Fruit fly (Drosophila melanogaster) whole organism, embryonic: ENCODE data around the gene CG10959.

Experiments used
- Abd-B ChIP-seq: fragments of 200-800 bp; sonication (Bioruptor generic); optimal IDR thresholded peaks from 2 replicates; lab custom pipeline; 2018; ENCODE audit warnings: missing biosample characterization, mild to moderate bottlenecking, missing genetic modification characterization, moderate library complexity
- Blimp-1 ChIP-seq: fragments of 200-800 bp; sonication (Bioruptor generic); optimal IDR thresholded peaks from 3 replicates; lab custom pipeline; 2018; ENCODE audit warnings: missing biosample characterization, missing genetic modification characterization, mild to moderate bottlenecking, moderate library complexity, missing genetic modification reagents
- Bteb2 ChIP-seq: fragments of 200-800 bp; sonication (Bioruptor generic); optimal IDR thresholded peaks from 2 replicates; lab custom pipeline; 2016; ENCODE audit warnings: missing biosample characterization, missing genetic modification characterization
- CG10959 ChIP-seq: fragments of 200-800 bp; sonication (Bioruptor generic); IDR thresholded peaks from 2 replicates; pipeline ENCODE4 v1.3.6; 2022; ENCODE audit warnings: missing biosample characterization, missing genetic modification characterization
- CG11456 ChIP-seq: fragments of 200-800 bp; sonication (Bioruptor generic); IDR thresholded peaks from 3 replicates; pipeline ENCODE4 v1.3.6; 2022; ENCODE audit warnings: missing biosample characterization, missing genetic modification characterization
- CG11695 ChIP-seq: fragments of 200-800 bp; sonication (Bioruptor generic); IDR thresholded peaks from 3 replicates; pipeline ENCODE4 v1.3.6; 2022; ENCODE audit warnings: missing biosample characterization, missing genetic modification characterization
- CG12769 ChIP-seq: fragments of 200-800 bp; sonication (Bioruptor generic); optimal IDR thresholded peaks from 2 replicates; lab custom pipeline; 2019; ENCODE audit warnings: missing biosample characterization, mild to moderate bottlenecking, missing genetic modification characterization, moderate library complexity
- CG15011 ChIP-seq: fragments of 200-800 bp; sonication (Bioruptor generic); optimal IDR thresholded peaks from 3 replicates; lab custom pipeline; 2018; ENCODE audit warnings: missing biosample characterization, mild to moderate bottlenecking, missing genetic modification characterization
- CG15073 ChIP-seq: fragments of 200-800 bp; sonication (Bioruptor generic); optimal IDR thresholded peaks from 2 replicates; lab custom pipeline; 2016; ENCODE audit warnings: missing biosample characterization, missing genetic modification characterization
- CG15479 ChIP-seq: fragments of 200-800 bp; sonication (Bioruptor generic); optimal IDR thresholded peaks from 3 replicates; lab custom pipeline; 2019; ENCODE audit warnings: missing biosample characterization, mild to moderate bottlenecking, missing genetic modification characterization, moderate library complexity
- CG16815 ChIP-seq: fragments of 200-800 bp; sonication (Bioruptor generic); optimal IDR thresholded peaks from 3 replicates; lab custom pipeline; 2017; ENCODE audit warnings: missing biosample characterization, mild to moderate bottlenecking, missing genetic modification characterization
- CG17186 ChIP-seq: fragments of 200-800 bp; sonication (Bioruptor generic); optimal IDR thresholded peaks from 3 replicates; lab custom pipeline; 2017; ENCODE audit warnings: missing biosample characterization, missing genetic modification reagents, missing genetic modification characterization
- CG17328 ChIP-seq: fragments of 200-800 bp; sonication (Bioruptor generic); IDR thresholded peaks from 2 replicates; pipeline ENCODE4 v1.3.6; 2022; ENCODE audit warnings: missing biosample characterization, missing genetic modification characterization
- CG17359 ChIP-seq: fragments of 200-800 bp; sonication (Bioruptor generic); optimal IDR thresholded peaks from 3 replicates; lab custom pipeline; 2018; ENCODE audit warnings: missing biosample characterization, mild to moderate bottlenecking, missing genetic modification characterization, moderate library complexity
- CG18262 ChIP-seq: fragments of 200-800 bp; optimal IDR thresholded peaks from 3 replicates; lab custom pipeline; 2019; ENCODE audit warnings: missing biosample characterization, mild to moderate bottlenecking, missing genetic modification characterization, moderate library complexity
- CG2889 ChIP-seq: fragments of 200-800 bp; sonication (Bioruptor generic); IDR thresholded peaks from 3 replicates; pipeline ENCODE4 v1.3.6; 2022; ENCODE audit warnings: missing biosample characterization, missing genetic modification characterization
- CG33557 ChIP-seq: fragments of 200-800 bp; sonication (Bioruptor generic); optimal IDR thresholded peaks from 2 replicates; lab custom pipeline; 2019; ENCODE audit warnings: missing biosample characterization, mild to moderate bottlenecking, missing genetic modification characterization, moderate library complexity
- CG4424 ChIP-seq: fragments of 200-800 bp; sonication (Bioruptor generic); optimal IDR thresholded peaks from 3 replicates; lab custom pipeline; 2016; ENCODE audit warnings: missing biosample characterization, missing genetic modification characterization
- CG4707 ChIP-seq: fragments of 200-800 bp; sonication (Bioruptor generic); optimal IDR thresholded peaks from 2 replicates; lab custom pipeline; 2018; ENCODE audit warnings: missing biosample characterization, mild to moderate bottlenecking, missing genetic modification characterization, moderate library complexity
- CG6175 ChIP-seq: fragments of 200-800 bp; sonication (Bioruptor generic); IDR thresholded peaks from 3 replicates; pipeline ENCODE4 v1.3.6; 2022; ENCODE audit warnings: missing biosample characterization, missing genetic modification characterization
- CG6689 ChIP-seq: fragments of 200-800 bp; sonication (Bioruptor generic); IDR thresholded peaks from 2 replicates; pipeline ENCODE4 v1.3.6; 2022; ENCODE audit warnings: missing biosample characterization, missing genetic modification characterization
- CG8359 ChIP-seq: fragments of 200-800 bp; sonication (Bioruptor generic); optimal IDR thresholded peaks from 2 replicates; lab custom pipeline; 2017; ENCODE audit warnings: missing biosample characterization, mild to moderate bottlenecking, missing genetic modification characterization, borderline replicate concordance
- CkIIα-i1 ChIP-seq: fragments of 200-800 bp; sonication (Bioruptor generic); IDR thresholded peaks from 2 replicates; pipeline ENCODE4 v1.3.6; 2022; ENCODE audit warnings: missing biosample characterization, missing genetic modification characterization
- CrebB ChIP-seq: fragments of 200-800 bp; sonication (Bioruptor generic); optimal IDR thresholded peaks from 3 replicates; lab custom pipeline; 2018; ENCODE audit warnings: missing biosample characterization, mild to moderate bottlenecking, missing genetic modification characterization
- Doc2 ChIP-seq: fragments of 200-800 bp; sonication (Bioruptor generic); IDR thresholded peaks from 2 replicates; pipeline ENCODE4 v1.3.6; 2022; ENCODE audit warnings: missing biosample characterization, missing genetic modification characterization
- Dp ChIP-seq: fragments of 200-800 bp; sonication (Bioruptor generic); optimal IDR thresholded peaks from 2 replicates; lab custom pipeline; 2018; ENCODE audit warnings: missing biosample characterization, mild to moderate bottlenecking, missing genetic modification characterization, moderate library complexity
- Hmr ChIP-seq: fragments of 200-800 bp; sonication (Bioruptor generic); optimal IDR thresholded peaks from 3 replicates; lab custom pipeline; 2017; ENCODE audit warnings: mild to moderate bottlenecking, missing biosample characterization, missing genetic modification reagents, missing genetic modification characterization
- Hr78 ChIP-seq, 2 experiments: fragments of 200-800 bp in 1 of 2; fragments of >200 bp in 1 of 2; sonication (Bioruptor generic) in 1 of 2; optimal IDR thresholded peaks; 2 replicates each; lab custom pipeline; 2017 to 2019; ENCODE audit warnings: missing biosample characterization in 2 of 2, missing genetic modification characterization in 2 of 2, mild to moderate bottlenecking in 1 of 2, moderate library complexity in 1 of 2
- Mad ChIP-seq: fragments of 200-800 bp; sonication (Bioruptor generic); optimal IDR thresholded peaks from 2 replicates; lab custom pipeline; 2016; ENCODE audit warnings: missing biosample characterization, missing genetic modification characterization
- Stat92E ChIP-seq, 3 experiments: fragments of >200 bp in 2 of 3; fragments of 200-800 bp in 1 of 3; sonication (Bioruptor generic) in 1 of 3; optimal IDR thresholded peaks; 2 replicates each; lab custom pipeline; 2017 to 2019; ENCODE audit warnings: missing biosample characterization in 3 of 3, missing genetic modification characterization in 3 of 3, mild to moderate bottlenecking in 1 of 3, moderate library complexity in 1 of 3
- Trl ChIP-seq, 3 experiments: fragments of >200 bp in 2 of 3; fragments of 200-800 bp in 1 of 3; sonication (Bioruptor generic) in 1 of 3; optimal IDR thresholded peaks; 2 replicates in 1 of 3; 3 replicates in 2 of 3; lab custom pipeline; 2016 to 2017; ENCODE audit warnings: missing biosample characterization in 1 of 3, missing genetic modification characterization in 1 of 3
- bowl ChIP-seq: fragments of 200-800 bp; sonication (Bioruptor generic); IDR thresholded peaks from 2 replicates; pipeline ENCODE4 v1.3.6; 2022; ENCODE audit warnings: missing biosample characterization, missing genetic modification characterization
- caup ChIP-seq: fragments of 200-800 bp; sonication (Bioruptor generic); optimal IDR thresholded peaks from 3 replicates; lab custom pipeline; 2017; ENCODE audit warnings: missing biosample characterization, mild to moderate bottlenecking, missing genetic modification characterization, moderate library complexity; ENCODE audit not compliant: severe bottlenecking
- ci ChIP-seq: fragments of 200-800 bp; sonication (Bioruptor generic); IDR thresholded peaks from 3 replicates; pipeline ENCODE4 v1.3.6; 2022; ENCODE audit warnings: missing biosample characterization, missing genetic modification characterization
- crc ChIP-seq: fragments of 200-800 bp; sonication (Bioruptor generic); optimal IDR thresholded peaks from 2 replicates; lab custom pipeline; 2016; ENCODE audit warnings: missing biosample characterization, missing genetic modification characterization
- cwo ChIP-seq: fragments of 200-800 bp; sonication (Bioruptor generic); optimal IDR thresholded peaks from 3 replicates; lab custom pipeline; 2017; ENCODE audit warnings: missing biosample characterization, missing genetic modification characterization, mild to moderate bottlenecking, moderate library complexity, missing genetic modification reagents
- da ChIP-seq: fragments of 200-800 bp; sonication (Bioruptor generic); optimal IDR thresholded peaks from 2 replicates; lab custom pipeline; 2016; ENCODE audit warnings: missing biosample characterization, missing genetic modification characterization
- eve ChIP-seq, 2 experiments: fragments of >200 bp; optimal IDR thresholded peaks; 2 replicates each; lab custom pipeline; 2017; ENCODE audit warnings: missing biosample characterization in 2 of 2, missing genetic modification characterization in 2 of 2
- exex ChIP-seq: fragments of 200-800 bp; sonication (Bioruptor generic); optimal IDR thresholded peaks from 4 replicates; lab custom pipeline; 2018; ENCODE audit warnings: missing biosample characterization, mild to moderate bottlenecking, missing genetic modification characterization, moderate library complexity
- eyg ChIP-seq: fragments of 200-800 bp; sonication (Bioruptor generic); optimal IDR thresholded peaks from 3 replicates; lab custom pipeline; 2016; ENCODE audit warnings: missing biosample characterization, missing genetic modification characterization
- fd3F ChIP-seq: fragments of 200-800 bp; sonication (Bioruptor generic); optimal IDR thresholded peaks from 2 replicates; lab custom pipeline; 2018; ENCODE audit warnings: missing biosample characterization, mild to moderate bottlenecking, missing genetic modification characterization, moderate library complexity
- her ChIP-seq: fragments of 200-800 bp; sonication (Bioruptor generic); optimal IDR thresholded peaks from 2 replicates; lab custom pipeline; 2016; ENCODE audit warnings: missing biosample characterization, missing genetic modification characterization
- org-1 ChIP-seq: fragments of 200-800 bp; sonication (Bioruptor generic); optimal IDR thresholded peaks from 2 replicates; lab custom pipeline; 2017; ENCODE audit warnings: missing biosample characterization, missing genetic modification characterization
- pnt ChIP-seq: fragments of 200-800 bp; sonication (Bioruptor generic); optimal IDR thresholded peaks from 3 replicates; lab custom pipeline; 2016; ENCODE audit warnings: missing biosample characterization, missing genetic modification characterization
- repo ChIP-seq: fragments of 200-800 bp; sonication (Bioruptor generic); optimal IDR thresholded peaks from 2 replicates; lab custom pipeline; 2016; ENCODE audit warnings: missing biosample characterization, missing genetic modification characterization
- sens-2 ChIP-seq: fragments of 200-800 bp; sonication (Bioruptor generic); IDR thresholded peaks from 2 replicates; pipeline ENCODE4 v1.3.6; 2022; ENCODE audit warnings: missing biosample characterization, missing genetic modification characterization
- stc ChIP-seq: fragments of 200-800 bp; sonication (Bioruptor generic); IDR thresholded peaks from 2 replicates; pipeline ENCODE4 v1.3.6; 2022; ENCODE audit warnings: missing biosample characterization, missing genetic modification characterization
- stwl ChIP-seq: fragments of 200-800 bp; sonication (Bioruptor generic); optimal IDR thresholded peaks from 3 replicates; lab custom pipeline; 2018; ENCODE audit warnings: missing biosample characterization, mild to moderate bottlenecking, missing genetic modification characterization, moderate library complexity
- usp ChIP-seq: fragments of >200 bp; optimal IDR thresholded peaks from 2 replicates; lab custom pipeline; 2017; ENCODE audit warnings: missing biosample characterization, missing genetic modification characterization
- zfh2 ChIP-seq: fragments of 200-800 bp; sonication (Bioruptor generic); optimal IDR thresholded peaks from 2 replicates; lab custom pipeline; 2016; ENCODE audit warnings: missing biosample characterization, missing genetic modification characterization

Gene CG10959

dm6 chrX:8157294-8157693, 8.7 kb downstream of the CG10959 start, which contains the start of the genes Traf6 and GIIIspla2 (continued):
- TF ChIP-seq CG17186 (peak; percentile 88), CG17359 (tag; lab: Kevin White, UChicago) (peak; percentile 60), Mad (GFP tag; lab: Kevin White, UChicago) (peak; percentile 70), eve (GFP tag; optimal IDR thresholded peaks at IDR 0.05; lab: Kevin White, UChicago) (no peak), stwl (tag; lab: Kevin White, UChicago) (peak; percentile 94), eyg (peak; percentile 17), cwo (GFP tag; lab: Kevin White, UChicago) (peak; percentile 50), da (GFP tag; lab: Kevin White, UChicago) (peak; percentile 34), CG11456 (GFP tag; lab: Robert Waterston, UW) (peak; percentile 71; the same call in 2 of the 3 replicates), Trl (optimal IDR thresholded peaks at IDR 0.05; lab: Kevin White, UChicago) (no peak), Trl (GFP tag; optimal IDR thresholded peaks at IDR 0.05; lab: Kevin White, UChicago) (peak; percentile 64), CG8359 (no peak), Bteb2 (peak; percentile 70), CG10959 (GFP tag; lab: Robert Waterston, UW) (peak; percentile 63), caup (GFP tag; lab: Kevin White, UChicago) (peak; percentile 81), crc (peak; percentile 23), Hr78 (GFP tag; optimal IDR thresholded peaks at IDR 0.05; lab: Kevin White, UChicago) (no peak), pnt (GFP tag; lab: Kevin White, UChicago) (peak; percentile 49), CG6689 (peak; percentile 74), CkIIα-i1 (GFP tag; lab: Robert Waterston, UW) (no peak), CG17328 (GFP tag; lab: Robert Waterston, UW) (peak; percentile 72), stc (GFP tag; lab: Robert Waterston, UW) (peak; percentile 59; the same call in 1 of the 2 replicates), CG15073 (GFP tag; lab: Kevin White, UChicago) (no peak), Stat92E (GFP tag; optimal IDR thresholded peaks at IDR 0.05; lab: Kevin White, UChicago) (no peak), exex (tag; lab: Kevin White, UChicago) (no peak), Dp (GFP tag; lab: Kevin White, UChicago) (peak; percentile 54), fd3F (GFP tag; lab: Kevin White, UChicago) (peak; percentile 66), CG15479 (GFP tag; lab: Kevin White, UChicago) (no peak), Doc2 (no peak), CG11695 (peak; percentile 72; the same call in 2 of the 3 replicates), ci (GFP tag; lab: Robert Waterston, UW) (peak; percentile 81), CrebB (tag; lab: Kevin White, UChicago) (peak; percentile 69), CG2889 (0 out of 3 replicates have a peak, but pooled peaks have one; percentile 42), org-1 (peak; percentile 62), her (GFP tag; lab: Kevin White, UChicago) (peak; percentile 48), CG18262 (tag; lab: Kevin White, UChicago) (peak; percentile 86), Hmr (GFP tag; lab: Kevin White, UChicago) (no peak), CG6175 (no peak), zfh2 (GFP tag; lab: Kevin White, UChicago) (peak; percentile 73), usp (GFP tag; lab: Kevin White, UChicago) (no peak), repo (GFP tag; lab: Kevin White, UChicago) (peak; percentile 15), CG4424 (GFP tag; lab: Kevin White, UChicago) (peak; percentile 65), CG4707 (GFP tag; lab: Kevin White, UChicago) (no peak), CG12769 (tag; lab: Kevin White, UChicago) (no peak), CG15011 (GFP tag; lab: Kevin White, UChicago) (no peak), Blimp-1 (GFP tag; lab: Kevin White, UChicago) (no peak), sens-2 (GFP tag; lab: Robert Waterston, UW) (no peak), bowl (GFP tag; lab: Robert Waterston, UW) (peak; percentile 53; the same call in 1 of the 2 replicates), Abd-B (GFP tag; lab: Kevin White, UChicago) (peak; percentile 72), CG16815 (GFP tag; lab: Kevin White, UChicago) (peak; percentile 66), CG33557 (GFP tag; lab: Kevin White, UChicago) (peak; percentile 57)
